Fruit fly (Drosophila melanogaster) whole organism, wandering third instar larva: ENCODE data around the gene Abd-B.
A peak's percentile ranks its signal among the peaks of the same experiment; 100 is the strongest.

Experiments used
- Abd-B ChIP-seq: fragments of >200 bp; optimal IDR thresholded peaks from 2 replicates; lab custom pipeline; 2017; ENCODE audit warnings: missing biosample characterization, missing genetic modification characterization
- CG32264 ChIP-seq: fragments of 200-800 bp; sonication (Bioruptor generic); optimal IDR thresholded peaks from 2 replicates; lab custom pipeline; 2016; ENCODE audit warnings: missing biosample characterization, missing genetic modification characterization
- CG9705 ChIP-seq: fragments of 200-800 bp; sonication (Bioruptor generic); optimal IDR thresholded peaks from 2 replicates; lab custom pipeline; 2018; ENCODE audit warnings: missing biosample characterization, mild to moderate bottlenecking, missing genetic modification characterization
- CrebA ChIP-seq: fragments of 200-800 bp; sonication (Bioruptor generic); optimal IDR thresholded peaks from 2 replicates; lab custom pipeline; 2016; ENCODE audit warnings: missing biosample characterization, mild to moderate bottlenecking, missing genetic modification characterization, borderline replicate concordance
- Dfd ChIP-seq: fragments of >200 bp; optimal IDR thresholded peaks from 2 replicates; lab custom pipeline; 2017; ENCODE audit warnings: missing biosample characterization, missing genetic modification characterization
- Dif ChIP-seq: fragments of 200-275, 200-300 bp; sonication (Bioruptor generic); optimal IDR thresholded peaks from 2 replicates; lab custom pipeline; 2018; ENCODE audit warnings: missing biosample characterization, missing genetic modification characterization; ENCODE audit not compliant: partially characterized antibody
- GATAd ChIP-seq: sonication (Bioruptor generic); optimal IDR thresholded peaks from 2 replicates; lab custom pipeline; 2016; ENCODE audit warnings: missing biosample characterization, missing genetic modification characterization
- HLH106 ChIP-seq: fragments of 200-800 bp; optimal IDR thresholded peaks from 3 replicates; lab custom pipeline; 2019; ENCODE audit warnings: missing biosample characterization, mild to moderate bottlenecking, missing genetic modification characterization, moderate library complexity
- Hnf4 ChIP-seq: fragments of 200-800 bp; sonication (Bioruptor generic); optimal IDR thresholded peaks from 2 replicates; lab custom pipeline; 2016; ENCODE audit warnings: missing biosample characterization, mild to moderate bottlenecking, missing genetic modification characterization
- Hr78 ChIP-seq: fragments of >200 bp; optimal IDR thresholded peaks from 2 replicates; lab custom pipeline; 2017; ENCODE audit warnings: missing biosample characterization, missing genetic modification characterization
- Hr83 ChIP-seq: fragments of 200-300 bp; sonication (Bioruptor generic); optimal IDR thresholded peaks from 2 replicates; lab custom pipeline; 2016; ENCODE audit warnings: missing biosample characterization, mild to moderate bottlenecking, missing genetic modification characterization, moderate library complexity; ENCODE audit not compliant: poor library complexity, severe bottlenecking
- Jra ChIP-seq: sonication (Bioruptor generic); optimal IDR thresholded peaks from 2 replicates; lab custom pipeline; 2016; ENCODE audit warnings: missing biosample characterization, missing genetic modification characterization
- Mio ChIP-seq: sonication (Bioruptor generic); optimal IDR thresholded peaks from 2 replicates; lab custom pipeline; 2016; ENCODE audit warnings: missing biosample characterization, missing genetic modification characterization
- Myc ChIP-seq: fragments of >200 bp; optimal IDR thresholded peaks from 2 replicates; lab custom pipeline; 2017
- N ChIP-seq: fragments of >200 bp; optimal IDR thresholded peaks from 2 replicates; lab custom pipeline; 2018; ENCODE audit warnings: missing biosample characterization, missing external identifiers, missing genetic modification characterization
- OdsH ChIP-seq: fragments of 200-800 bp; sonication (Bioruptor generic); optimal IDR thresholded peaks from 2 replicates; lab custom pipeline; 2016; ENCODE audit warnings: missing biosample characterization, mild to moderate bottlenecking, missing genetic modification characterization
- Rel ChIP-seq, 2 experiments: fragments of 200-800 bp; sonication (Bioruptor generic) in 1 of 2; optimal IDR thresholded peaks; 2 replicates in 1 of 2; 3 replicates in 1 of 2; lab custom pipeline; 2016 to 2019; ENCODE audit warnings: mild to moderate bottlenecking in 2 of 2, missing biosample characterization in 2 of 2, missing genetic modification characterization in 2 of 2, moderate library complexity in 1 of 2
- Vsx2 ChIP-seq: fragments of 200-300, 225-300 bp; sonication (Bioruptor generic); optimal IDR thresholded peaks from 2 replicates; lab custom pipeline; 2018; ENCODE audit warnings: missing biosample characterization, missing genetic modification characterization; ENCODE audit not compliant: partially characterized antibody
- br ChIP-seq: fragments of 200-800 bp; sonication (Bioruptor generic); optimal IDR thresholded peaks from 2 replicates; lab custom pipeline; 2016; ENCODE audit warnings: missing biosample characterization, missing genetic modification characterization
- brk ChIP-seq: fragments of 200-800 bp; sonication (Bioruptor generic); optimal IDR thresholded peaks from 2 replicates; lab custom pipeline; 2016; ENCODE audit warnings: missing biosample characterization, mild to moderate bottlenecking, missing genetic modification characterization
- dl ChIP-seq, 2 experiments: fragments of 175-275, 200-275 bp in 1 of 2; fragments of 200-275 bp in 1 of 2; sonication (Bioruptor generic); optimal IDR thresholded peaks; lab custom pipeline; 2018; ENCODE audit warnings: mild to moderate bottlenecking in 2 of 2, missing biosample characterization in 2 of 2, missing genetic modification characterization in 2 of 2, moderate library complexity in 2 of 2; ENCODE audit not compliant: partially characterized antibody in 2 of 2, insufficient read depth in 1 of 2
- dmrt93B ChIP-seq: fragments of 200-800 bp; sonication (Bioruptor generic); optimal IDR thresholded peaks from 2 replicates; lab custom pipeline; 2018; ENCODE audit warnings: missing biosample characterization, mild to moderate bottlenecking, missing genetic modification characterization
- dsf ChIP-seq: sonication (Bioruptor generic); optimal IDR thresholded peaks from 2 replicates; lab custom pipeline; 2016; ENCODE audit warnings: missing biosample characterization, missing genetic modification characterization, borderline replicate concordance
- ey ChIP-seq: fragments of 200-800 bp; sonication (Bioruptor generic); optimal IDR thresholded peaks from 2 replicates; lab custom pipeline; 2016; ENCODE audit warnings: missing biosample characterization, missing genetic modification characterization
- h ChIP-seq: fragments of 200-800 bp; sonication (Bioruptor generic); optimal IDR thresholded peaks from 3 replicates; lab custom pipeline; 2016; ENCODE audit warnings: missing biosample characterization, mild to moderate bottlenecking, missing genetic modification characterization
- jim ChIP-seq: fragments of 175-275, 200-325 bp; sonication (Bioruptor generic); optimal IDR thresholded peaks from 2 replicates; lab custom pipeline; 2016; ENCODE audit warnings: missing biosample characterization, mild to moderate bottlenecking, missing genetic modification characterization
- lola ChIP-seq: fragments of >200 bp; optimal IDR thresholded peaks from 2 replicates; lab custom pipeline; 2017; ENCODE audit warnings: missing biosample characterization, missing genetic modification characterization
- pan ChIP-seq: fragments of >200 bp; optimal IDR thresholded peaks from 2 replicates; lab custom pipeline; 2017
- psq ChIP-seq: fragments of 200-800 bp; sonication (Bioruptor generic); optimal IDR thresholded peaks from 3 replicates; lab custom pipeline; 2017; ENCODE audit warnings: missing biosample characterization, mild to moderate bottlenecking, missing genetic modification characterization, moderate library complexity
- rgr ChIP-seq: fragments of 200-800 bp; sonication (Bioruptor generic); optimal IDR thresholded peaks from 3 replicates; lab custom pipeline; 2016; ENCODE audit warnings: missing biosample characterization, mild to moderate bottlenecking, missing genetic modification characterization
- sage ChIP-seq: fragments of 200-800 bp; sonication (Bioruptor generic); optimal IDR thresholded peaks from 2 replicates; lab custom pipeline; 2016; ENCODE audit warnings: missing biosample characterization, mild to moderate bottlenecking, missing genetic modification characterization
- sv ChIP-seq: fragments of 200-800 bp; sonication (Bioruptor generic); optimal IDR thresholded peaks from 3 replicates; lab custom pipeline; 2016; ENCODE audit warnings: missing biosample characterization, missing genetic modification characterization
- usp ChIP-seq: fragments of >200 bp; optimal IDR thresholded peaks from 2 replicates; lab custom pipeline; 2017; ENCODE audit warnings: missing biosample characterization, missing genetic modification characterization

The Abd-B gene

DNA sequence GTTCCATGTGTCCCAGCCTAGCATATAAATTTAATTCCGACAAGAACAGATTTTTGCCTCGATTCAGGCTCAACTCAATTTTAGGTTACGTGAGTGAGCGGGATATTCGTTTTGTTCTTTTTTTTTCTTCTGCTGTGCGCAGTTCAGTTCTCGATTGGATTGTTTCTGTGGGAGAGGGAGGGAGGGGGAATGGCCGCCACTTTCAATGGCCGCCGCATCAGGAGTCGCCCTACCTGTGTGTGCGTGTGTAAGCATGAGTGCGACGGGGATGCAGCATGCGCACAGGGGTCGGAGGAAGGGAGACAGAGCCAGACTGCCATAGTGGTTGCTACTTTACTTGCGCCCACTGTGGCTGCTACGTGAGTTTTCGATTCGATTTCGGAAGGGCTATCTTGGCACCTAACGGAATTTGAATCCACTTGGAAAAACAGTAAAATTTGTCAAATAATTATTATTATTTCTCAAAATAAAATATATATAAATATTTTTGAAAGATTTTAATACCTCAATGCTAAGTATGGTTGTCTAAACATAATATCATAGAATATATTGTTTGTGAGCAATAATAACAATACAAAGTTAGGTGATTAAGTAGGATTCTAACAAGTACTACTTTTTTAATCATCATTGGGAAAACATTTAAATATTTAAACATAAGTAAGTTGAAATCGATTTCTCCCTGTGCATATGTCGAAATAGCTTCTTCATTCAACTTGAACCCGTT, 85.4 kb downstream of the Abd-B start:
- TF ChIP-seq HLH106 (no peak), N (no peak), jim (no peak), CG32264 (GFP tag; lab: Kevin White, UChicago) (no peak), Myc (no peak), dmrt93B (GFP tag; lab: Kevin White, UChicago) (no peak), CG9705 (GFP tag; lab: Kevin White, UChicago) (no peak), sage (no peak), rgr (GFP tag; lab: Kevin White, UChicago) (no peak), sv (GFP tag; lab: Kevin White, UChicago) (no peak), psq (GFP tag; lab: Kevin White, UChicago) (no peak), Abd-B (GFP tag; lab: Kevin White, UChicago) (no peak), Hr78 (GFP tag; lab: Kevin White, UChicago) (no peak), lola (GFP tag; lab: Kevin White, UChicago) (no peak), pan (no peak), h (GFP tag; lab: Kevin White, UChicago) (no peak), usp (no peak), dsf (GFP tag; lab: Kevin White, UChicago) (no peak), CrebA (GFP tag; lab: Kevin White, UChicago) (no peak), Rel (GFP tag; optimal IDR thresholded peaks at IDR 0.05; lab: Kevin White, UChicago) (no peak), Rel (tag; optimal IDR thresholded peaks at IDR 0.05; lab: Kevin White, UChicago) (no peak)

DNA sequence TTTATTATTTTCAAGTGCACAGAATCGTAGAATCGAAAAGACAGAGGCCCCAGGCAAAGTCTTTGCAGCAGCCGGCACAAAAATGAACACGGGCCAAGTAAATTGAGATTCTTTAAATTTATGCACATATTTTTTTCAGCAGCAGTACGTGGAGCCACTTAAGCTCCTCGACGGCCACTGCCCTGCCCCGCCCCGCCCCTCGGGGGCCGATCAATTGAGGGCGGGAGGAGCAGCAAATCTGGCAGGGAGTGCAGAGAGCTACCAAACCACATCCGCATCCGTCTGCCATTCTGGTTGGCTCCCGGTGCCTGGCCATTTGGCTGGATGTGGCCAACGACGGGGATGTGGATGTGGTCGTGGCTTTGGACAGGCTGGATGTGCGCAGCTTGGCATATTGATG, 87.5 kb downstream of the Abd-B start:
- TF ChIP-seq Dfd (GFP tag; lab: Kevin White, UChicago): peak; percentile 84
- no peak for TF ChIP-seq Mio
- TF ChIP-seq, all 38 proteins: peak for 1

dm6 chr3R:16882491-16882933, 89.5 kb downstream of the Abd-B start:
- TF ChIP-seq h (GFP tag; lab: Kevin White, UChicago) (no peak), Vsx2 (peak; percentile 32), Dif (GFP tag; lab: Kevin White, UChicago) (peak; percentile 51), ey (no peak), Jra (GFP tag; lab: Kevin White, UChicago) (no peak), OdsH (no peak), Hr83 (GFP tag; lab: Kevin White, UChicago) (no peak), dl (GFP tag; optimal IDR thresholded peaks at IDR 0.05; lab: Kevin White, UChicago; ENCODE audit: insufficient read depth in 1 of 2, partially characterized antibody in 2 of 2) (peak in 1 of 2 experiments; percentile 33)

- TF ChIP-seq br (GFP tag; lab: Kevin White, UChicago) (no peak), GATAd (no peak), Myc (no peak), lola (GFP tag; lab: Kevin White, UChicago) (no peak), brk (GFP tag; lab: Kevin White, UChicago) (no peak), dmrt93B (GFP tag; lab: Kevin White, UChicago) (no peak), OdsH (no peak), Dfd (GFP tag; lab: Kevin White, UChicago) (no peak), rgr (GFP tag; lab: Kevin White, UChicago) (no peak), CG32264 (GFP tag; lab: Kevin White, UChicago) (no peak), Hnf4 (GFP tag; lab: Kevin White, UChicago) (no peak), Rel (GFP tag; optimal IDR thresholded peaks at IDR 0.05; lab: Kevin White, UChicago) (no peak), Rel (tag; optimal IDR thresholded peaks at IDR 0.05; lab: Kevin White, UChicago) (no peak), usp (no peak), Vsx2 (no peak), sage (no peak), Jra (GFP tag; lab: Kevin White, UChicago) (no peak), psq (GFP tag; lab: Kevin White, UChicago) (no peak), dl (GFP tag; optimal IDR thresholded peaks at IDR 0.05; lab: Kevin White, UChicago; ENCODE audit: insufficient read depth in 1 of 2, partially characterized antibody in 2 of 2) (no peak)
Measured at dm6 chr3R:16878442-16878841, 93.6 kb downstream of the Abd-B start.
